Worm (Caenorhabditis elegans): ENCODE data around the gene grl-14.

ce11 chrV:20781346-20781952 is 43.9 kb upstream of the grl-14 start:
- no peak for TF ChIP-seq dpl-1 (GFP tag; optimal IDR thresholded peaks at IDR 0.05)
- TF ChIP-seq ztf-4 (tag; optimal IDR thresholded peaks at IDR 0.05), result no peak
- no peak for TF ChIP-seq ceh-82 (tag; optimal IDR thresholded peaks at IDR 0.05)
- TF ChIP-seq nhr-90 (tag; optimal IDR thresholded peaks at IDR 0.05; ENCODE audit: poor library complexity), result no peak
- no peak for TF ChIP-seq fos-1 (tag; optimal IDR thresholded peaks at IDR 0.05)
- TF ChIP-seq nhr-47 (tag; optimal IDR thresholded peaks at IDR 0.05), result no peak
- TF ChIP-seq mdl-1 (tag; optimal IDR thresholded peaks at IDR 0.05), result no peak
- TF ChIP-seq nhr-11 (tag; optimal IDR thresholded peaks at IDR 0.05), result no peak
- TF ChIP-seq nhr-71 (tag; optimal IDR thresholded peaks at IDR 0.05), result no peak
- no peak for TF ChIP-seq elt-2 (tag; optimal IDR thresholded peaks at IDR 0.05)

Measured in whole organism, L1 larva.